Fruit fly (Drosophila melanogaster): ENCODE results near the gene CG33783.

CG33783 gene

DNA sequence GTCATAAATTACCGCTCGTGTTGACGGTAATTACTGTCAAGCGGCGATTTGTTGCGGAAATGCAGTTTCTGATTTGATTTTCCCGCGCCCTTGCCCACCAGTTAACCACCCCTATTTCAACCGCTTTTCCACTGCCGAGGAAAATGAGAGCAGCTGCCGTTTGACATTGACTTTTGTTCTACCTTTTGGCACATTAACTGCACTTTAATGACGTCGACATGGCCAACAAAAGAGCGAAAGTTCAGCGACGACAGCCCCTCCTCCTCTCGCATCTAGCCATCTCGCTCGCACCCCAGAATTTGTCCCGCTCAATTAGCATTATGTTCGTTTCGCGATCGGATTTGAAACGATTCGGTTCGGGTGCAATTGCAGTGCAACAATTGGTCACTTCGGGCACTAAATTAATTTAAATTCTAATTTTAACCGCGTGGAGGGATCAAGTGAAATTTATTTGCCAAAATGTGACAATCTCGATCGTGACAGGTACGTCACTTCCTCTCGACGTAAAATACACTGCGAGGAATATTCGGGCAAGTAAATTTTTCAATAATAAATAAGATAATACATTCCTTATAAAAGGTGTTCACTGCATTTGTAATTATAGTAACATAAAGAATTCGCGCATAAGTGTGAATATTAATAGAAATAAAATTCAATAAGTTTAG, 44.7 kb downstream of the CG33783 start:
- no peak for TF ChIP-seq Myc (optimal IDR thresholded peaks at IDR 0.05)
- no peak for TF ChIP-seq psq (optimal IDR thresholded peaks at IDR 0.05)
- no peak for TF ChIP-seq insv (optimal IDR thresholded peaks at IDR 0.05)
- TF ChIP-seq ttk (optimal IDR thresholded peaks at IDR 0.05): no peak
- no peak for TF ChIP-seq Sin3A (optimal IDR thresholded peaks at IDR 0.05)
- TF ChIP-seq h (optimal IDR thresholded peaks at IDR 0.05): no peak

DNA sequence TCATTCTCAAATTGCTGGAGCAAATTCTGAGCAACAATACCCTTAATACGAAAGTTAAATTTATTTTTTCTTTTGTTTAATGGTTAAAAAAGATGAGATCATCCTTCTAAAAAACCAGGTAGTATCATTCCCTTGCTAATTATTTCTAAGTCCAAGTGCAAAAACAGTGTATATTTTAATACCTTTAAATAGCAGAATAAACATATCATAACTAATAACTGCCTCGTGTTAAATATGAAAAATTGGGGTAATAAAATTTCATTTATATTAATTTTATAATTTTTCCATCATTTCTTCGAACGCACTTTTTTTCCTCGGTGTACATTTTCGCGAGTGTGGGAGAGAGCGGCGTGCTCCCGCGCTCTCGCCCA, 45.2 kb downstream of the CG33783 start:
- TF ChIP-seq Myc (optimal IDR thresholded peaks at IDR 0.05): no peak
- TF ChIP-seq h (optimal IDR thresholded peaks at IDR 0.05): no peak
- TF ChIP-seq psq (optimal IDR thresholded peaks at IDR 0.05): no peak
- TF ChIP-seq Sin3A (optimal IDR thresholded peaks at IDR 0.05): no peak
- TF ChIP-seq ttk (optimal IDR thresholded peaks at IDR 0.05): no peak
- no peak for TF ChIP-seq insv (optimal IDR thresholded peaks at IDR 0.05)

DNA sequence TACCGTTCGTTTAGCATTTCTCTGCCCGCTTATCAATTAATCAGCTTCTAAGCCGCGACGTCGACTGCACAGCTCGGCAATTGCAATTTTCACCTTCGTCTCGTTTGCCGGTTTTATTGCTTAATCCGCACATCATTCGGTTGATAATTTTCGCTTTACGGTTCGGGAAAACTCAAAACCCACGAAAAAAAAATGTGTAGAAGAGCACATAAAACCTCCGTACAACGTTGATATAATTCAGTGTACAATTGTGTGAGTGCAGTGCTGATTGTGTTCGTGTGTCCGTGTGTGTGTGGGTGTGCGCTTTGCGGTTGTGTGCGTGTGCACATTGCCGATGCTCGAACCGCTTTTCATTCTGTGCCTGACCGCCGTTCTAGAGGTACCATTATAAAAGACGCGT, 45.6 kb downstream of the CG33783 start, which contains the start of gene CAH7:
Gene CAH7 (plus strand): TSS at position 43 of the 400 bp plus-strand sequence.
- TF ChIP-seq insv (optimal IDR thresholded peaks at IDR 0.05) (no peak), h (optimal IDR thresholded peaks at IDR 0.05) (no peak), psq (optimal IDR thresholded peaks at IDR 0.05) (no peak), Myc (optimal IDR thresholded peaks at IDR 0.05) (no peak), ttk (optimal IDR thresholded peaks at IDR 0.05) (no peak), Sin3A (optimal IDR thresholded peaks at IDR 0.05) (no peak)

DNA sequence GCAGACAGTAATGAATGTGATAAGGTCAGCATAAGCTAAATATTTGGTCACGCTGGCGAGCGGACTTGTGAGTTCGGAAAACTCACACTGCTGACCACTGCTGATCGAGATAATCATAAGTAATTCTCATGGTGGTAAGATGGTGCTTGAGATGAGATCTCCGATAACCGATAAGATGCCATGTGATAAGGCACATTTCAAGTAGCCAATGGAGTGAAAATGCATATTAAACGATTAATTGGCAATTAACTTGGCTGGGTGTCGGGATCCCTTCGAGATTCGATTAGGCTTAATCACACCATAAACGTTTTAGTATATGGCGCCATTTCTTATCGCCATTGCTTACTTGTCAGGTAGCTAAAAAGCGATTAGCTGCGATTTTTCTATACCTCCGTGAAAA, 47.2 kb downstream of the CG33783 start:
- TF ChIP-seq Myc (optimal IDR thresholded peaks at IDR 0.05) (no peak), Sin3A (optimal IDR thresholded peaks at IDR 0.05) (no peak), psq (optimal IDR thresholded peaks at IDR 0.05) (no peak), h (optimal IDR thresholded peaks at IDR 0.05) (no peak), insv (optimal IDR thresholded peaks at IDR 0.05) (no peak), ttk (optimal IDR thresholded peaks at IDR 0.05) (no peak)

DNA sequence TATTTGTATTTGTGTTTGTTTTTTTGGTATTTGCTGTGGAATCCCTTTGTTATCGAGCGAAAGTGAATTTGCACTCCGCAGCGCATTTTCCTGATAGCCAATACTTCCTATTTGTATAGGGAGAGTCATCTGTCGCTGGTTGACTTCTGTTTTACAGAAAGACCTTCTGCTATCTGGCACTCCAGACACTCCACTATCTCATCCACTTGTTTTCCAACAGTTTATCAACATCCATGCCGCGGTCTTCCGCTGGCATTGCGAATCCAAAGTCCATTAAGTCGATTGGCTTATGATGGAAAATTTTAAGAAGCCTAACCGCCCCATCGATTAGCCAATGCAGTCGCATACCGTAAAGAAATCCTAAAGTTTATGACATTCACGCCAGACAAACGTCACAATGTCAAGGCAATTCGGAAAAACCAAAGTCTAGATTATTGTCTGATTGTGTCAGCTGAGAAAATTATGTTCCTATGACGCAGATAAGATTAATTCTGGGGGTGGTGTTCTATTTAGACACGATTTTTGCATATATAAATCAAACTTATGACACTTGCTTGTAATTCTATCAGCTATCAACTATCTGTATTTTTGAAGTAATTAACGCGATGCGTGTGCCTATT, 48.5 kb downstream of the CG33783 start:
- TF ChIP-seq insv (optimal IDR thresholded peaks at IDR 0.05) (no peak), h (optimal IDR thresholded peaks at IDR 0.05) (no peak), Myc (optimal IDR thresholded peaks at IDR 0.05) (no peak), Sin3A (optimal IDR thresholded peaks at IDR 0.05) (no peak), ttk (optimal IDR thresholded peaks at IDR 0.05) (no peak), psq (optimal IDR thresholded peaks at IDR 0.05) (no peak)

DNA sequence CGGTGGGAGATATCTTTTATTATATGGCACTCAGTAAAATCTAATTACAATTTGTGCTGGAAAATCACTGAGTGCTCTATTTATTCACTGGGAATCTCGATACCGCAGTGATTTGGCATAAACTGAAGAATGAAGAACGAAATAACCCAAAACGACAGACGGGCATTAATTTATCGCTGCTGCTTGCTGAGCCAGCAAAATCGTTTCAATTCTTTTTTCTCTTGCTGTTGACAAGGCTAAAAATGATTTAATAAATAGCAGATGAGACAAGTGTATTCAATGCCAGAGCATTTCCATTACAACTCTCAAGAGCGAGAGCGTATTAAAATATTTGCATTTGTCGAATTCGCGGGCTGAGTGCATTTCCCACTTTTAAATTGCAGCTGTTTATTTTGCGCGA, 49.2 kb downstream of the CG33783 start:
- TF ChIP-seq psq (optimal IDR thresholded peaks at IDR 0.05): no peak
- no peak for TF ChIP-seq Myc (optimal IDR thresholded peaks at IDR 0.05)
- TF ChIP-seq ttk (optimal IDR thresholded peaks at IDR 0.05): no peak
- TF ChIP-seq Sin3A (optimal IDR thresholded peaks at IDR 0.05): no peak
- no peak for TF ChIP-seq h (optimal IDR thresholded peaks at IDR 0.05)
- TF ChIP-seq insv (optimal IDR thresholded peaks at IDR 0.05): no peak
